Fruit fly (Drosophila melanogaster) Kc167 (cell line): ENCODE results near the gene Hmgcl.

Experiments used
- Myc ChIP-seq: fragments of >200 bp; optimal IDR thresholded peaks from 2 replicates; lab custom pipeline; 2017; ENCODE audit warnings: missing external identifiers
- h ChIP-seq: fragments of >200 bp; optimal IDR thresholded peaks from 3 replicates; lab custom pipeline; 2018; ENCODE audit warnings: missing external identifiers
- insv ChIP-seq: fragments of >200 bp; optimal IDR thresholded peaks from 3 replicates; lab custom pipeline; 2018; ENCODE audit warnings: missing external identifiers
- psq ChIP-seq: fragments of >200 bp; optimal IDR thresholded peaks from 2 replicates; lab custom pipeline; 2017; ENCODE audit warnings: missing external identifiers
- ttk ChIP-seq: sonication (Bioruptor generic); optimal IDR thresholded peaks from 2 replicates; lab custom pipeline; 2017; ENCODE audit warnings: missing external identifiers

DNA sequence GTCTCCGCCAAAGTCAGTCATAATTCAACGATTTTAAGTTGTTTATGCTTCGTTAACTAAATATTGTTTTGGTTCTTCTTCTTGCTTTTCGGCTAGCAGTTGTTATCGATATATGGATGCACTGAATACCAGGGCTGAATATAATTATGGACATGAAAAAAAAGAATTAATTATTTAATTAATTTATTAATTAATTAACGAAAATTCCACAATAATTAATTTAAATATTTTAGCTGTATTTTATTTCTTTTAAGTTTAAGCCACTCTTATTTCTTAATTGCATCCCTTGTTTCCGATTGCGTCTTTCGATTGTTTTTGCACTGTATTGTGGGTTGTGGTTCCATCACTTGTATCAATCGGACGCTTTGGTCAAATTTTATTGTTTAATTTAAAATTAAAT lies 10.1 kb upstream of the Hmgcl start, which contains the start of the genes Gas41 and SA1:
- TF ChIP-seq h (lab: Kevin White, UChicago) (no peak), Myc (lab: Kevin White, UChicago) (no peak), ttk (lab: Kevin White, UChicago) (no peak), insv (lab: Kevin White, UChicago) (no peak), psq (lab: Kevin White, UChicago) (no peak)
